Fruit fly (Drosophila melanogaster) whole organism, embryonic: Measurements from ENCODE around the gene CG2278.

Experiments used
- Asciz ChIP-seq: fragments of 200-800 bp; sonication (Bioruptor generic); optimal IDR thresholded peaks from 2 replicates; lab custom pipeline; 2017; ENCODE audit warnings: missing biosample characterization, mild to moderate bottlenecking, missing genetic modification characterization, missing genetic modification reagents
- CG10209 ChIP-seq: fragments of 200-800 bp; sonication (Bioruptor generic); optimal IDR thresholded peaks from 3 replicates; lab custom pipeline; 2017; ENCODE audit warnings: missing biosample characterization, mild to moderate bottlenecking, missing genetic modification characterization, missing genetic modification reagents
- CG10959 ChIP-seq: fragments of 200-800 bp; sonication (Bioruptor generic); IDR thresholded peaks from 2 replicates; pipeline ENCODE4 v1.3.6; 2022; ENCODE audit warnings: missing biosample characterization, missing genetic modification characterization
- CG11723 ChIP-seq: fragments of 200-800 bp; sonication (Bioruptor generic); optimal IDR thresholded peaks from 2 replicates; lab custom pipeline; 2017; ENCODE audit warnings: missing biosample characterization, mild to moderate bottlenecking, missing genetic modification characterization
- CG12071 ChIP-seq: fragments of 200-800 bp; sonication (Bioruptor generic); optimal IDR thresholded peaks from 3 replicates; lab custom pipeline; 2018; ENCODE audit warnings: missing biosample characterization, mild to moderate bottlenecking, missing genetic modification characterization
- CG12391 ChIP-seq: fragments of 200-800 bp; sonication (Bioruptor generic); optimal IDR thresholded peaks from 3 replicates; lab custom pipeline; 2018; ENCODE audit warnings: missing biosample characterization, mild to moderate bottlenecking, missing genetic modification characterization, moderate library complexity
- CG13424 ChIP-seq: fragments of 200-800 bp; sonication (Bioruptor generic); optimal IDR thresholded peaks from 2 replicates; lab custom pipeline; 2019; ENCODE audit warnings: missing biosample characterization, mild to moderate bottlenecking, missing genetic modification characterization, moderate library complexity
- CG13775 ChIP-seq: fragments of 200-800 bp; sonication (Bioruptor generic); optimal IDR thresholded peaks from 3 replicates; lab custom pipeline; 2017; ENCODE audit warnings: missing biosample characterization, mild to moderate bottlenecking, missing genetic modification characterization
- CG14441 ChIP-seq: fragments of 200-800 bp; sonication (Bioruptor generic); IDR thresholded peaks from 2 replicates; pipeline ENCODE4 v1.3.6; 2022; ENCODE audit warnings: missing biosample characterization, missing genetic modification characterization
- CG15011 ChIP-seq: fragments of 200-800 bp; sonication (Bioruptor generic); optimal IDR thresholded peaks from 3 replicates; lab custom pipeline; 2018; ENCODE audit warnings: missing biosample characterization, mild to moderate bottlenecking, missing genetic modification characterization
- CG1647 ChIP-seq: fragments of 200-800 bp; sonication (Bioruptor generic); optimal IDR thresholded peaks from 3 replicates; lab custom pipeline; 2016; ENCODE audit warnings: missing biosample characterization, missing genetic modification characterization
- CG16815 ChIP-seq: fragments of 200-800 bp; sonication (Bioruptor generic); optimal IDR thresholded peaks from 3 replicates; lab custom pipeline; 2017; ENCODE audit warnings: missing biosample characterization, mild to moderate bottlenecking, missing genetic modification characterization
- CG17359 ChIP-seq: fragments of 200-800 bp; sonication (Bioruptor generic); optimal IDR thresholded peaks from 3 replicates; lab custom pipeline; 2018; ENCODE audit warnings: missing biosample characterization, mild to moderate bottlenecking, missing genetic modification characterization, moderate library complexity
- CG18262 ChIP-seq: fragments of 200-800 bp; optimal IDR thresholded peaks from 3 replicates; lab custom pipeline; 2019; ENCODE audit warnings: missing biosample characterization, mild to moderate bottlenecking, missing genetic modification characterization, moderate library complexity
- CG2129 ChIP-seq: fragments of 200-800 bp; sonication (Bioruptor generic); IDR thresholded peaks from 2 replicates; pipeline ENCODE4 v1.3.6; 2022; ENCODE audit warnings: missing biosample characterization, missing genetic modification characterization; ENCODE audit not compliant: partially characterized antibody
- CG2678 ChIP-seq: fragments of 200-800 bp; sonication (Bioruptor generic); optimal IDR thresholded peaks from 3 replicates; lab custom pipeline; 2019; ENCODE audit warnings: missing biosample characterization, mild to moderate bottlenecking, missing genetic modification characterization, moderate library complexity
- CG30403 ChIP-seq: fragments of 200-800 bp; sonication (Bioruptor generic); optimal IDR thresholded peaks from 3 replicates; lab custom pipeline; 2016; ENCODE audit warnings: missing biosample characterization, missing genetic modification characterization
- CG31441 ChIP-seq: fragments of 200-800 bp; sonication (Bioruptor generic); IDR thresholded peaks from 2 replicates; pipeline ENCODE4 v1.3.6; 2022; ENCODE audit warnings: missing biosample characterization, missing genetic modification characterization
- CG3281 ChIP-seq: fragments of 200-800 bp; sonication (Bioruptor generic); optimal IDR thresholded peaks from 3 replicates; lab custom pipeline; 2017; ENCODE audit warnings: missing biosample characterization, mild to moderate bottlenecking, missing genetic modification characterization
- CG6654 ChIP-seq: fragments of 200-800 bp; sonication (Bioruptor generic); optimal IDR thresholded peaks from 2 replicates; lab custom pipeline; 2017; ENCODE audit warnings: missing biosample characterization, mild to moderate bottlenecking, missing genetic modification characterization
- CG7357 ChIP-seq: fragments of 200-800 bp; sonication (Bioruptor generic); IDR thresholded peaks from 3 replicates; pipeline ENCODE4 v1.3.6; 2022; ENCODE audit warnings: missing biosample characterization, missing genetic modification characterization
- CG7556 ChIP-seq: fragments of 200-800 bp; sonication (Bioruptor generic); optimal IDR thresholded peaks from 2 replicates; lab custom pipeline; 2017; ENCODE audit warnings: missing biosample characterization, mild to moderate bottlenecking, missing genetic modification characterization
- CG8765 ChIP-seq: fragments of 200-800 bp; sonication (Bioruptor generic); IDR thresholded peaks from 2 replicates; pipeline ENCODE4 v1.3.6; 2022; ENCODE audit warnings: missing biosample characterization, missing genetic modification characterization
- CoRest ChIP-seq: fragments of 200-800 bp; sonication (Bioruptor generic); optimal IDR thresholded peaks from 3 replicates; lab custom pipeline; 2018; ENCODE audit warnings: missing biosample characterization, mild to moderate bottlenecking, missing genetic modification characterization, moderate library complexity
- Dbx ChIP-seq: fragments of 200-800 bp; sonication (Bioruptor generic); IDR thresholded peaks from 3 replicates; pipeline ENCODE4 v1.3.6; 2022; ENCODE audit warnings: missing biosample characterization, missing genetic modification characterization
- Dip2 ChIP-seq: fragments of 200-800 bp; sonication (Bioruptor generic); IDR thresholded peaks from 2 replicates; pipeline ENCODE4 v1.3.6; 2022; ENCODE audit warnings: missing biosample characterization, missing genetic modification characterization
- H2.0 ChIP-seq: fragments of 200-800 bp; sonication (Bioruptor generic); IDR thresholded peaks from 2 replicates; pipeline ENCODE4 v1.3.6; 2022; ENCODE audit warnings: missing biosample characterization, missing genetic modification characterization
- Mad ChIP-seq: fragments of 200-800 bp; sonication (Bioruptor generic); optimal IDR thresholded peaks from 2 replicates; lab custom pipeline; 2016; ENCODE audit warnings: missing biosample characterization, missing genetic modification characterization
- Med ChIP-seq: fragments of 200-800 bp; sonication (Bioruptor generic); peaks from one replicate; lab custom pipeline; 2016; ENCODE audit warnings: missing biosample characterization, missing genetic modification characterization, mild to moderate bottlenecking, inconsistent platforms, moderate library complexity
- Mrtf ChIP-seq: fragments of 200-800 bp; sonication (Bioruptor generic); IDR thresholded peaks from 3 replicates; pipeline ENCODE4 v1.3.6; 2022; ENCODE audit warnings: missing biosample characterization, missing genetic modification characterization
- NfI ChIP-seq: fragments of 200-800 bp; sonication (Bioruptor generic); optimal IDR thresholded peaks from 3 replicates; lab custom pipeline; 2018; ENCODE audit warnings: missing biosample characterization, mild to moderate bottlenecking, missing genetic modification characterization, moderate library complexity
- Oaz ChIP-seq: fragments of 200-800 bp; sonication (Bioruptor generic); IDR thresholded peaks from 2 replicates; pipeline ENCODE4 v1.3.6; 2022; ENCODE audit warnings: missing biosample characterization, missing genetic modification characterization
- Ptx1 ChIP-seq: fragments of 200-800 bp; sonication (Bioruptor generic); IDR thresholded peaks from 2 replicates; pipeline ENCODE4 v1.3.6; 2022; ENCODE audit warnings: missing biosample characterization, missing genetic modification characterization
- al ChIP-seq: fragments of 200-800 bp; sonication (Bioruptor generic); IDR thresholded peaks from 2 replicates; pipeline ENCODE4 v1.3.6; 2022; ENCODE audit warnings: missing biosample characterization, missing genetic modification characterization
- amos ChIP-seq: fragments of 200-800 bp; sonication (Bioruptor generic); IDR thresholded peaks from 2 replicates; pipeline ENCODE4 v1.3.6; 2022; ENCODE audit warnings: missing biosample characterization, missing genetic modification characterization; ENCODE audit not compliant: partially characterized antibody
- eve ChIP-seq, 2 experiments: fragments of >200 bp; optimal IDR thresholded peaks; 2 replicates each; lab custom pipeline; 2017; ENCODE audit warnings: missing biosample characterization in 2 of 2, missing genetic modification characterization in 2 of 2
- gem ChIP-seq: fragments of 200-800 bp; sonication (Bioruptor generic); optimal IDR thresholded peaks from 2 replicates; lab custom pipeline; 2019; ENCODE audit warnings: missing biosample characterization, mild to moderate bottlenecking, missing genetic modification characterization, moderate library complexity
- kni ChIP-seq: fragments of 200-800 bp; sonication (Bioruptor generic); optimal IDR thresholded peaks from 3 replicates; lab custom pipeline; 2017; ENCODE audit warnings: mild to moderate bottlenecking, missing biosample characterization, missing genetic modification reagents, missing genetic modification characterization
- lmd ChIP-seq: fragments of 200-800 bp; sonication (Bioruptor generic); IDR thresholded peaks from 2 replicates; pipeline ENCODE4 v1.3.6; 2022; ENCODE audit warnings: missing biosample characterization, missing genetic modification characterization
- lola ChIP-seq, 3 experiments: fragments of >200 bp in 2 of 3; fragments of 200-800 bp in 1 of 3; sonication (Bioruptor generic) in 1 of 3; optimal IDR thresholded peaks; 2 replicates each; lab custom pipeline; 2017 to 2019; ENCODE audit warnings: missing biosample characterization in 3 of 3, missing genetic modification characterization in 3 of 3, mild to moderate bottlenecking in 1 of 3, moderate library complexity in 1 of 3
- mld ChIP-seq: fragments of 200-800 bp; sonication (Bioruptor generic); IDR thresholded peaks from 3 replicates; pipeline ENCODE4 v1.3.6; 2022; ENCODE audit warnings: missing biosample characterization, missing genetic modification characterization; ENCODE audit not compliant: partially characterized antibody
- otp ChIP-seq: fragments of 200-800 bp; sonication (Bioruptor generic); IDR thresholded peaks from 3 replicates; pipeline ENCODE4, ENCODE4 v1.3.6; 2022; ENCODE audit warnings: missing biosample characterization, missing genetic modification characterization
- phol ChIP-seq: fragments of 200-800 bp; sonication (Bioruptor generic); optimal IDR thresholded peaks from 3 replicates; lab custom pipeline; 2018; ENCODE audit warnings: missing biosample characterization, mild to moderate bottlenecking, missing genetic modification characterization, moderate library complexity
- pros ChIP-seq: fragments of 200-800 bp; sonication (Bioruptor generic); optimal IDR thresholded peaks from 3 replicates; lab custom pipeline; 2019; ENCODE audit warnings: missing biosample characterization, mild to moderate bottlenecking, missing genetic modification characterization, moderate library complexity
- row ChIP-seq: fragments of 200-800 bp; sonication (Bioruptor generic); IDR thresholded peaks from 3 replicates; pipeline ENCODE4 v1.3.6; 2022; ENCODE audit warnings: missing biosample characterization, missing genetic modification characterization
- sens ChIP-seq: fragments of 200-800 bp; sonication (Bioruptor generic); peaks from one replicate; lab custom pipeline; 2016; ENCODE audit warnings: missing biosample characterization, missing genetic modification characterization
- tio ChIP-seq: fragments of 200-800 bp; sonication (Bioruptor generic); optimal IDR thresholded peaks from 2 replicates; lab custom pipeline; 2017; ENCODE audit warnings: missing biosample characterization, missing genetic modification characterization, inconsistent platforms
- wek ChIP-seq: fragments of 200-800 bp; sonication (Bioruptor generic); optimal IDR thresholded peaks from 3 replicates; lab custom pipeline; 2018; ENCODE audit warnings: missing biosample characterization, mild to moderate bottlenecking, missing genetic modification characterization, moderate library complexity

The CG2278 gene

dm6 chrX:8196598-8197228 lies 26.6 kb upstream of the CG2278 start (continued):
- TF ChIP-seq CG12071, result peak; percentile 47
- no peak for TF ChIP-seq CG1647 (GFP tag; lab: Kevin White, UChicago)
- TF ChIP-seq CG7357, result peak; percentile 54; the same call in 1 of the 3 replicates
- TF ChIP-seq CG17359 (tag; lab: Kevin White, UChicago), result peak; percentile 73
- TF ChIP-seq mld (GFP tag; lab: Robert Waterston, UW), result no peak
- TF ChIP-seq wek, result no peak
- no peak for TF ChIP-seq CG2129
- peak; percentile 56 for TF ChIP-seq gem (tag; lab: Kevin White, UChicago)
- TF ChIP-seq CG10209 (GFP tag; lab: Kevin White, UChicago), result peak; percentile 13
- TF ChIP-seq NfI (GFP tag; lab: Kevin White, UChicago), result peak; percentile 40
- TF ChIP-seq CG6654 (GFP tag; lab: Kevin White, UChicago), result no peak
- no peak for TF ChIP-seq amos (GFP tag; lab: Robert Waterston, UW)
- TF ChIP-seq Asciz (GFP tag; lab: Kevin White, UChicago), result peak; percentile 10
- TF ChIP-seq Dip2 (GFP tag; lab: Robert Waterston, UW), result no peak

dm6 chrX:8196157-8196526 lies 26.1 kb upstream of the CG2278 start:
- 0 out of 3 replicates have a peak, but pooled peaks have one; percentile 5 for TF ChIP-seq Mrtf (GFP tag; lab: Robert Waterston, UW)
- peak; percentile 40 for TF ChIP-seq gem (tag; lab: Kevin White, UChicago)
- TF ChIP-seq tio (GFP tag; lab: Kevin White, UChicago), result peak; percentile 56
- peak; percentile 40 for TF ChIP-seq CG13424
- peak; percentile 20 for TF ChIP-seq Mad
- TF ChIP-seq CoRest, result peak; percentile 42
- peak; percentile 2 for TF ChIP-seq CG13775 (GFP tag; lab: Kevin White, UChicago)
- peak; percentile 4 for TF ChIP-seq CG15011 (GFP tag; lab: Kevin White, UChicago)
- TF ChIP-seq Oaz (GFP tag; lab: Robert Waterston, UW), result no peak
- peak; percentile 43; the same call in 1 of the 3 replicates for TF ChIP-seq row (GFP tag; lab: Robert Waterston, UW)
- TF ChIP-seq CG7556 (GFP tag; lab: Kevin White, UChicago), result peak; percentile 43
- TF ChIP-seq CG11723 (GFP tag; lab: Kevin White, UChicago), result peak; percentile 4
- no peak for TF ChIP-seq pros (GFP tag; lab: Kevin White, UChicago)
- no peak for TF ChIP-seq kni
- TF ChIP-seq NfI (GFP tag; lab: Kevin White, UChicago), result no peak
- no peak for TF ChIP-seq Dbx (GFP tag; lab: Robert Waterston, UW)
- peak; percentile 10 for TF ChIP-seq CG12391 (tag; lab: Kevin White, UChicago)
- peak; percentile 28 for TF ChIP-seq phol (tag; lab: Kevin White, UChicago)
- peak; percentile 2 for TF ChIP-seq CG3281 (GFP tag; lab: Kevin White, UChicago)
- TF ChIP-seq CG8765, result no peak
- TF ChIP-seq CG30403 (GFP tag; lab: Kevin White, UChicago), result peak; percentile 27
- TF ChIP-seq CG16815 (GFP tag; lab: Kevin White, UChicago), result peak; percentile 2
- TF ChIP-seq H2.0 (GFP tag; lab: Robert Waterston, UW), result 0 out of 2 replicates have a peak, but pooled peaks have one; percentile 15
- TF ChIP-seq Med (GFP tag; lab: Kevin White, UChicago), result peak; percentile 34
- no peak for TF ChIP-seq al (GFP tag; lab: Robert Waterston, UW)
- TF ChIP-seq CG31441, result peak; percentile 27; the same call in 1 of the 2 replicates
- TF ChIP-seq lmd (GFP tag; lab: Robert Waterston, UW), result 0 out of 2 replicates have a peak, but pooled peaks have one; percentile 21
- no peak for TF ChIP-seq CG10959 (GFP tag; lab: Robert Waterston, UW)
- TF ChIP-seq Ptx1, result 0 out of 2 replicates have a peak, but pooled peaks have one; percentile 6
- peak in 1 of 2 experiments; percentile 81 for TF ChIP-seq eve (GFP tag; optimal IDR thresholded peaks at IDR 0.05; lab: Kevin White, UChicago)
- TF ChIP-seq CG14441 (GFP tag; lab: Robert Waterston, UW), result no peak
- TF ChIP-seq otp (GFP tag; lab: Robert Waterston, UW), result 0 out of 3 replicates have a peak, but pooled peaks have one; percentile 14
- TF ChIP-seq CG2678 (tag; lab: Kevin White, UChicago), result peak; percentile 34
- TF ChIP-seq sens (GFP tag; lab: Kevin White, UChicago), result peak; percentile 85
- TF ChIP-seq lola (GFP tag; optimal IDR thresholded peaks at IDR 0.05; lab: Kevin White, UChicago), result peak in 1 of 3 experiments; percentile 34
- TF ChIP-seq CG18262 (tag; lab: Kevin White, UChicago), result peak; percentile 35
